Worm (Caenorhabditis elegans): Measurements from ENCODE around the gene lron-3.

lron-3 gene

DNA sequence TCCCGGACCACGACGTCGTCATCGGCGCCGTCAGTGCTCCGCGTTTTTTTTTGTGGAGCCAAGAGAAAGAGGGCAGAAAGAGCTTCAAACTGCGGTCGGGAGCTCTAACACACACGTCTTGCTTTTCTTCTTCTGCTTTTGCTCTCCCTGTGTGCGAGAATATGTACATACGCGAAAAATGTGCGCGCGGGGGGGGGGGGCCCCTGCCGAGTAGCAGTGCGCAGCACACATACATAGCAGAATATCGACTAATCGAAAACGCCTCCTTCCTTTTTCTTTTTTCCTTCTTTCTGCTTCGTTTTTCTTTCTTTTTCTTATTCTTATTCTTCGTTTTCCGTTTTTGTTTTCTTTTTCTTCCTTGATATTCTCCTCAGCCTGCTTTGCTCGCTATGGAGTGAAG lies 8.9 kb upstream of the lron-3 start:
- TF ChIP-seq zfh-2 (GFP tag; conservative IDR thresholded peaks at IDR 0.05) (peak; percentile 92), attf-5 (GFP tag; optimal IDR thresholded peaks at IDR 0.05) (peak; percentile 12), hlh-26 (GFP tag; conservative IDR thresholded peaks at IDR 0.05) (no peak), chd-7 (tag; optimal IDR thresholded peaks at IDR 0.05) (no peak), F55B11.4 (tag; optimal IDR thresholded peaks at IDR 0.05; ENCODE audit: borderline replicate concordance, insufficient read depth) (no peak), lin-40 (tag; optimal IDR thresholded peaks at IDR 0.05) (peak; percentile 8), egl-44 (GFP tag; IDR thresholded peaks at IDR 0.05) (no peak), ceh-27 (GFP tag; optimal IDR thresholded peaks at IDR 0.05) (no peak), K11D2.4 (GFP tag; IDR thresholded peaks at IDR 0.05) (0 out of 2 replicates have a peak, but pooled peaks have one; percentile 18), K12H6.12 (tag; optimal IDR thresholded peaks at IDR 0.05) (peak; percentile 34), rec-8 (tag; optimal IDR thresholded peaks at IDR 0.05) (no peak), nhr-179 (tag; optimal IDR thresholded peaks at IDR 0.05) (no peak)

DNA sequence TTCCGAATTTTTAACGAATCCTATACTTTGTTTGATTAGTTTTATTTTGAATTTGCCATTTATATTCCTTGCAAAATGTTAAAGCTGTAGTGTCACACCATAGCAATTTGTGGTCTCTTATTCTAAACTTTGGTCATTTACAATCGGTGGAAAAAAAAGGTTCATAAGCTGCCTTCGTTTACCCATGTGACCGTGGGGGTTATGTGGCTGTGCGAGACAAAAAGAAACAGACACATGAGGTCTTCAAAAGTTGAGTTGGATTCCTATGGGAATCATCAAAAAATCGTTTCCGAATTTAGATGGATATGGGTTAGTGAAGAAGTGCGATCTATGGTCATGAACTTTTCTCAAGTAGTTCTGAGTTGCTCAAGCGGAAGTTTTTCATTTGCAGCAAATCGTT lies 6.6 kb upstream of the lron-3 start:
- no peak for TF ChIP-seq zim-3 (tag; optimal IDR thresholded peaks at IDR 0.05)
- no peak for TF ChIP-seq athp-1 (tag; optimal IDR thresholded peaks at IDR 0.05)
- TF ChIP-seq ztf-6 (GFP tag; IDR thresholded peaks at IDR 0.05), result no peak
- TF ChIP-seq hlh-26 (GFP tag; conservative IDR thresholded peaks at IDR 0.05), result no peak
- peak in 1 of 3 experiments; percentile 4 for TF ChIP-seq lin-35 (GFP tag; optimal IDR thresholded peaks at IDR 0.05)
- no peak for TF ChIP-seq D2030.7 (GFP tag; IDR thresholded peaks at IDR 0.05)
- 0 out of 2 replicates have a peak, but pooled peaks have one; percentile 28 for TF ChIP-seq K11D2.4 (GFP tag; IDR thresholded peaks at IDR 0.05)
- TF ChIP-seq tbx-9 (tag; optimal IDR thresholded peaks at IDR 0.05; ENCODE audit: borderline replicate concordance), result no peak
- no peak for TF ChIP-seq ekl-4 (GFP tag; IDR thresholded peaks at IDR 0.05)
- no peak for TF ChIP-seq lsy-27 (tag; optimal IDR thresholded peaks at IDR 0.05; ENCODE audit: borderline replicate concordance, insufficient read depth)
- no peak for TF ChIP-seq nfya-2 (GFP tag; IDR thresholded peaks at IDR 0.05)
- no peak for TF ChIP-seq F57A8.1 (GFP tag; optimal IDR thresholded peaks at IDR 0.05)
- no peak for TF ChIP-seq T07F8.4 (tag; optimal IDR thresholded peaks at IDR 0.05)
- no peak for TF ChIP-seq F55B11.4 (tag; optimal IDR thresholded peaks at IDR 0.05; ENCODE audit: borderline replicate concordance, insufficient read depth)
- no peak for TF ChIP-seq unc-130 (GFP tag; optimal IDR thresholded peaks at IDR 0.05)

DNA sequence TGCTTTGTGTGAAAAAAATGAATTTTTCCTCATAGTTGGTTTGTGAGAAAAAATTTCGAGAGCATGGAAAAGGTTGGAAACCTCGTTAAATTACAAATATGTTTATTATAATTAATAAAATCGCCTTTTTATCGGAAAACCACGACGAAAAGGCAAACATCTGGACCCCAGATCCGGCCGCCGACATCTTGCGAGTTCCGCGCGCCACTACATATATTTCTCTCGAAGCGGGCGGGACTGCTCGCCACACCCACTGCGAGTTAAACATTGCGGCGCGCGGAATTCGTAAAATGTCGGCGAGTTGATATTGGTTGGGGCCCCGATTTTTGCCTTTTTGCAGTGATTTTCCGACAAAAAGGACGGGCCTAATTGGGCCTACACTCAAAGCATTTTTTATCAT lies 1.7 kb upstream of the lron-3 start:
- TF ChIP-seq Y67H2A.10 (GFP tag; conservative IDR thresholded peaks at IDR 0.05) (no peak), bed-2 (GFP tag; IDR thresholded peaks at IDR 0.05) (no peak), snpc-4 (GFP tag; optimal IDR thresholded peaks at IDR 0.05) (no peak), snpc-4 (tag; optimal IDR thresholded peaks at IDR 0.05) (peak in 2 of 4 experiments; percentile 70 to 79)

DNA sequence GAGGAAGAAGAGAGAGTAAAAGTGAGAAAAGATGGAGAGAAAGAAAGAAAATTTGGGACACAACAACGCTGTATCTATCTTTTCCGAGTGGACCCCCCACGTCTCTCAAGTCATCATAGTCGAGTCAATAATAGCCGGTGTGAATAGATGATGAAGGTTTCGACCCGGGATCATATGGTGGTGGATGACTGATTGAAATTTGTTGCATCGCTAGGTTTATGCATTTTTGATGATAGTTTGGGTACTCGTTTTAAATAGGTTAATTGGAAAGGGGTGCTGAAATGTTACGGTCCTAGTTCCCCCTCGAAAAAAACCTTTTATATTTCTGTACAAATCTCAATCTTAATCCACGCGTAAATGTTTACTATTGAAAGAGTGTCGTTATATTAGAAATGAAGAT lies 2.2 kb downstream of the lron-3 start:
- no peak for TF ChIP-seq ceh-40 (GFP tag; IDR thresholded peaks at IDR 0.05)
- no peak for TF ChIP-seq T07F8.4 (tag; optimal IDR thresholded peaks at IDR 0.05)
- no peak for TF ChIP-seq egrh-3 (GFP tag; IDR thresholded peaks at IDR 0.05)
- no peak for TF ChIP-seq egl-18 (GFP tag; IDR thresholded peaks at IDR 0.05)
- no peak for TF ChIP-seq egl-44 (GFP tag; IDR thresholded peaks at IDR 0.05)

DNA sequence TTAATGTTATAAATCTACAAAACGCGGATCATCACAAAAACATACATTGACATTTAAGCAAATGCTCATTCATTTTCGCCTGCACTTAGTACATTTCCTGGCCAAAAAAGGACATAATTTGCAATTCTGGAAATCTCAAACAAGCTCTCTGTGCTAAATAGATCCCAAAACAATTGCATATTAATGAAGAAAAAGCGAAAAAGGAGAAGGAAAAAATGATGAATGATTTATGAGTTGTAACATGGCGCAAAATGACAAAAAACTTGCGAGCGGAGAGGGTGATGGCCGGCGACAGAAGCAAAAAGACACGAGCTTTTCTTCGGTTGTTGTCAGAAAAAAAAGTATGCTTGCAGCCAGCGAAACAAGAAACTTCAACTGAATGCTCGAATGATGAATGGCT lies 2.8 kb downstream of the lron-3 start:
- TF ChIP-seq madf-10 (tag; optimal IDR thresholded peaks at IDR 0.05), result no peak
- TF ChIP-seq fkh-3 (tag; optimal IDR thresholded peaks at IDR 0.05), result no peak
- TF ChIP-seq ZK185.1 (tag; optimal IDR thresholded peaks at IDR 0.05; ENCODE audit: poor library complexity, severe bottlenecking), result no peak
- no peak for TF ChIP-seq B0019.2 (GFP tag; conservative IDR thresholded peaks at IDR 0.05)
- no peak for TF ChIP-seq F10E7.11 (tag; optimal IDR thresholded peaks at IDR 0.05)
- TF ChIP-seq unc-62 (GFP tag; optimal IDR thresholded peaks at IDR 0.05), result no peak
- no peak for TF ChIP-seq ceh-100 (GFP tag; IDR thresholded peaks at IDR 0.05)
- no peak for TF ChIP-seq ceh-27 (GFP tag; optimal IDR thresholded peaks at IDR 0.05)
- no peak for TF ChIP-seq hsf-1 (GFP tag; IDR thresholded peaks at IDR 0.05)
- no peak for TF ChIP-seq F52B5.7 (tag; optimal IDR thresholded peaks at IDR 0.05)
- TF ChIP-seq B0261.1 (tag; optimal IDR thresholded peaks at IDR 0.05), result no peak
- TF ChIP-seq nfyb-1 (GFP tag; IDR thresholded peaks at IDR 0.05), result no peak
- no peak for TF ChIP-seq rcor-1 (GFP tag; IDR thresholded peaks at IDR 0.05)
- TF ChIP-seq ceh-40 (GFP tag; IDR thresholded peaks at IDR 0.05), result no peak
- TF ChIP-seq K12H6.12 (tag; optimal IDR thresholded peaks at IDR 0.05), result no peak

Data from whole organism, young adult.